Worm (Caenorhabditis elegans): Measurements from ENCODE around the gene Y37E11B.5.

DNA sequence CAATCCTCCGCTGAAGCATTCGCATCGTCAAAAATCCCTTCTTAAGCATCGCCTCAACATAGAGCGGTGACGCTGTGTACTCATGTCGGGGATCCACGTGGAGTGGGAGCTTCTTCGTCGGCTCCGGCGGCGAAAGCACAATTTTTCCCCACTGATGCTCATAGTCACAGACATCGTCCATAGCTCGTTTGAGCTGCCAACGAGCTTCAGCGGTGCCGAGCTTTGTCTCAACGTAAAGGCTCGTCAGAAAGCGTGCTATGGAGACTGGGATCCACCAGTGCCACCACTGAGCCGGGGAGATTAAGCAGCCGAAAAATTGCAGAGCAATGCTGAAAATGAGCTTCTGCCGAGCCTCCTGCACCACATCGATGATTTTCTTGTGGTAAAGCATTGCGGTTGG, 7.5 kb downstream of the Y37E11B.5 start:
- no peak for TF ChIP-seq elt-3 (tag; optimal IDR thresholded peaks at IDR 0.05)
- no peak for TF ChIP-seq ceh-83 (GFP tag; optimal IDR thresholded peaks at IDR 0.05)
- no peak for TF ChIP-seq nhr-2 (tag; optimal IDR thresholded peaks at IDR 0.05)
- TF ChIP-seq pha-4 (tag; optimal IDR thresholded peaks at IDR 0.05) = no peak
- TF ChIP-seq lsy-2 (tag; optimal IDR thresholded peaks at IDR 0.05) = no peak
- no peak for TF ChIP-seq ztf-11 (tag; optimal IDR thresholded peaks at IDR 0.05)
- no peak for TF ChIP-seq ceh-39 (tag; optimal IDR thresholded peaks at IDR 0.05)
